Fruit fly (Drosophila melanogaster) whole organism, pupa: ENCODE measurements around the gene Polr2D.

Experiments
- CG13204 ChIP-seq: fragments of 200-800 bp; sonication (Bioruptor generic); optimal IDR thresholded peaks from 2 replicates; lab custom pipeline; 2018; ENCODE audit warnings: missing biosample characterization, mild to moderate bottlenecking, missing genetic modification characterization, moderate library complexity
- CG14655 ChIP-seq: fragments of 200-800 bp; sonication (Bioruptor generic); optimal IDR thresholded peaks from 3 replicates; lab custom pipeline; 2017; ENCODE audit warnings: mild to moderate bottlenecking, missing biosample characterization, missing genetic modification reagents, missing genetic modification characterization
- CG15710 ChIP-seq: fragments of 200-800 bp; sonication (Bioruptor generic); optimal IDR thresholded peaks from 2 replicates; lab custom pipeline; 2018; ENCODE audit warnings: missing biosample characterization, mild to moderate bottlenecking, missing genetic modification characterization, moderate library complexity
- CG17806 ChIP-seq: fragments of 200-800 bp; sonication (Bioruptor generic); optimal IDR thresholded peaks from 2 replicates; lab custom pipeline; 2018; ENCODE audit warnings: missing biosample characterization, mild to moderate bottlenecking, missing genetic modification characterization, moderate library complexity
- CG4496 ChIP-seq: fragments of 200-800 bp; sonication (Bioruptor generic); IDR thresholded peaks from 3 replicates; pipeline ENCODE4 v1.3.6; 2022; ENCODE audit warnings: missing biosample characterization, missing genetic modification characterization
- CG8159 ChIP-seq: fragments of 200-800 bp; sonication (Bioruptor generic); optimal IDR thresholded peaks from 3 replicates; lab custom pipeline; 2018; ENCODE audit warnings: missing biosample characterization, mild to moderate bottlenecking, missing genetic modification characterization, moderate library complexity
- CG8301 ChIP-seq: fragments of 200-800 bp; sonication (Bioruptor generic); optimal IDR thresholded peaks from 2 replicates; lab custom pipeline; 2018; ENCODE audit warnings: missing biosample characterization, mild to moderate bottlenecking, missing genetic modification characterization
- CG9948 ChIP-seq: fragments of 200-800 bp; sonication (Bioruptor generic); optimal IDR thresholded peaks from 2 replicates; lab custom pipeline; 2018; ENCODE audit warnings: missing biosample characterization, mild to moderate bottlenecking, missing genetic modification characterization, moderate library complexity
- EcR ChIP-seq: fragments of 200-800 bp; sonication (Bioruptor generic); optimal IDR thresholded peaks from 3 replicates; lab custom pipeline; 2019; ENCODE audit warnings: missing biosample characterization, missing genetic modification characterization, mild to moderate bottlenecking, moderate library complexity, missing genetic modification reagents
- Ets98B ChIP-seq: fragments of 200-800 bp; sonication (Bioruptor generic); IDR thresholded peaks from 2 replicates; pipeline ENCODE4 v1.3.6; 2022; ENCODE audit warnings: missing biosample characterization, missing genetic modification characterization
- Pif1A ChIP-seq: fragments of 200-800 bp; sonication (Bioruptor generic); optimal IDR thresholded peaks from 3 replicates; lab custom pipeline; 2016; ENCODE audit warnings: missing biosample characterization, missing genetic modification characterization
- Pif1B ChIP-seq: fragments of 200-800 bp; sonication (Bioruptor generic); optimal IDR thresholded peaks from 3 replicates; lab custom pipeline; 2016; ENCODE audit warnings: missing biosample characterization, missing genetic modification characterization
- Snoo ChIP-seq: fragments of 200-800 bp; sonication (Bioruptor generic); optimal IDR thresholded peaks from 3 replicates; lab custom pipeline; 2017; ENCODE audit warnings: missing biosample characterization, mild to moderate bottlenecking, missing genetic modification characterization, inconsistent platforms
- gl ChIP-seq: fragments of 200-800 bp; sonication (Bioruptor generic); optimal IDR thresholded peaks from 2 replicates; lab custom pipeline; 2018; ENCODE audit warnings: missing biosample characterization, mild to moderate bottlenecking, missing genetic modification characterization

DNA sequence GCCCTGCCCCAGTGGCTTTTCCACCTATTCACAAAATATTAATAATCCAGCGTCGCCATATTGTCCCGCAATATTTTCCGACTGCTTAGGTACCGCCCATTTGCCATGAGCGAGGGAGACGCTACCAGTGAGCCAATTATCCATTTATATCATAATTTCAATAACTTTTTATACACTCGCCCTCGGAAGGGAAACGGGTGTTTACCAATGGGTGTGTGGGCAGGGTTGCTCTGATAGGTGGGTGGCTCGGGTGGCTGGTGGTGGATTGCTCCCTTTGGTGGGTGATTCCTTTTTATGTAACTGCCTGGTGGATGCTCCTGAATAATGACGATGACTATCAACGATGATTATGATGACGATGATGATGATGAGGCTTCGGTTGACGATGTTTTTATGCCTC is 11.4 kb upstream of the Polr2D start:
- TF ChIP-seq CG8159 (tag; lab: Kevin White, UChicago) (no peak), CG13204 (GFP tag; lab: Kevin White, UChicago) (no peak), EcR (GFP tag; lab: Kevin White, UChicago) (no peak), CG14655 (GFP tag; lab: Kevin White, UChicago) (no peak), Snoo (tag; lab: Kevin White, UChicago) (no peak), Ets98B (GFP tag; lab: Robert Waterston, UW) (no peak), CG4496 (GFP tag; lab: Robert Waterston, UW) (no peak), Pif1B (GFP tag; lab: Kevin White, UChicago) (no peak), Pif1A (GFP tag; lab: Kevin White, UChicago) (no peak), CG17806 (tag; lab: Kevin White, UChicago) (no peak), CG15710 (tag; lab: Kevin White, UChicago) (no peak), gl (no peak), CG9948 (tag; lab: Kevin White, UChicago) (no peak), CG8301 (no peak)
